Fruit fly (Drosophila melanogaster): ENCODE results near the gene mtTFB1.

Gene mtTFB1

dm6 chr3L:11696294-11697116 is 12.3 kb upstream of the mtTFB1 start, which contains the start of gene Dph1 (continued):
- no peak for TF ChIP-seq Fer2 (tag; optimal IDR thresholded peaks at IDR 0.05)
- peak; percentile 85; the same call in 1 of the 2 replicates for TF ChIP-seq NFAT (GFP tag; IDR thresholded peaks at IDR 0.05)
- TF ChIP-seq sug (tag; optimal IDR thresholded peaks at IDR 0.05), result peak; percentile 54
- peak; percentile 74 for TF ChIP-seq HLH54F (GFP tag; optimal IDR thresholded peaks at IDR 0.05)
- TF ChIP-seq Sry-δ (GFP tag; optimal IDR thresholded peaks at IDR 0.05), result peak; percentile 23
- TF ChIP-seq sd (tag; optimal IDR thresholded peaks at IDR 0.05), result peak; percentile 81
- peak; percentile 43 for TF ChIP-seq corto (GFP tag; optimal IDR thresholded peaks at IDR 0.05)
- TF ChIP-seq CG8765 (GFP tag; IDR thresholded peaks at IDR 0.05), result peak; percentile 68
- peak; percentile 89 for TF ChIP-seq CG12659 (GFP tag; optimal IDR thresholded peaks at IDR 0.05)
- TF ChIP-seq gcm2 (GFP tag; optimal IDR thresholded peaks at IDR 0.05), result peak; percentile 79
- TF ChIP-seq cato (GFP tag; optimal IDR thresholded peaks at IDR 0.05; ENCODE audit: borderline replicate concordance), result peak; percentile 56
- TF ChIP-seq CG7745 (tag; optimal IDR thresholded peaks at IDR 0.05), result peak; percentile 34
- TF ChIP-seq zfh2 (GFP tag; optimal IDR thresholded peaks at IDR 0.05), result peak; percentile 52
- no peak for TF ChIP-seq yki (optimal IDR thresholded peaks at IDR 0.05)
- TF ChIP-seq Chrac-16 (GFP tag; optimal IDR thresholded peaks at IDR 0.05), result peak; percentile 82
- TF ChIP-seq CoRest (tag; optimal IDR thresholded peaks at IDR 0.05), result peak; percentile 77
- TF ChIP-seq Ada2b (GFP tag; IDR thresholded peaks at IDR 0.05), result peak; percentile 85
- TF ChIP-seq abd-A (tag; optimal IDR thresholded peaks at IDR 0.05), result peak; percentile 30
- peak; percentile 57 for TF ChIP-seq CG33213 (GFP tag; optimal IDR thresholded peaks at IDR 0.05)
- TF ChIP-seq ATbp (GFP tag; optimal IDR thresholded peaks at IDR 0.05), result peak; percentile 88
- peak; percentile 45 for TF ChIP-seq sna (GFP tag; IDR thresholded peaks at IDR 0.05; ENCODE audit: partially characterized antibody)
- peak; percentile 8 for TF ChIP-seq gfzf (GFP tag; optimal IDR thresholded peaks at IDR 0.05)
- peak; percentile 42 for TF ChIP-seq CG18764 (GFP tag; optimal IDR thresholded peaks at IDR 0.05)
- TF ChIP-seq CG12104 (GFP tag; optimal IDR thresholded peaks at IDR 0.05), result peak; percentile 80
- TF ChIP-seq Lhr (GFP tag; optimal IDR thresholded peaks at IDR 0.05), result peak; percentile 14
- TF ChIP-seq CG16779 (GFP tag; IDR thresholded peaks at IDR 0.05), result peak; percentile 68
- peak; percentile 55 for TF ChIP-seq fu2 (GFP tag; optimal IDR thresholded peaks at IDR 0.05)
- peak; percentile 81 for TF ChIP-seq CG9437 (GFP tag; optimal IDR thresholded peaks at IDR 0.05)
- TF ChIP-seq kah (GFP tag; optimal IDR thresholded peaks at IDR 0.05), result peak; percentile 5
- TF ChIP-seq CG12769 (tag; optimal IDR thresholded peaks at IDR 0.05), result peak; percentile 90
- TF ChIP-seq CG11093 (GFP tag; IDR thresholded peaks at IDR 0.05), result no peak; the same call in 2 of the 3 replicates
- TF ChIP-seq row (GFP tag; IDR thresholded peaks at IDR 0.05), result peak; percentile 85
- peak; percentile 75 for TF ChIP-seq CG5953 (GFP tag; IDR thresholded peaks at IDR 0.05)
- TF ChIP-seq CG11696 (GFP tag; IDR thresholded peaks at IDR 0.05), result peak; percentile 67
- TF ChIP-seq vfl (GFP tag; optimal IDR thresholded peaks at IDR 0.05), result peak; percentile 22
- peak; percentile 2 for TF ChIP-seq sima (GFP tag; optimal IDR thresholded peaks at IDR 0.05)
- TF ChIP-seq CG32767 (GFP tag; IDR thresholded peaks at IDR 0.05), result peak; percentile 86
- no peak for TF ChIP-seq vnd (GFP tag; IDR thresholded peaks at IDR 0.05; ENCODE audit: partially characterized antibody)
- peak; percentile 61 for TF ChIP-seq peb (GFP tag; IDR thresholded peaks at IDR 0.05)
- TF ChIP-seq Jarid2 (GFP tag; optimal IDR thresholded peaks at IDR 0.05), result peak; percentile 72
- TF ChIP-seq Antp (GFP tag; optimal IDR thresholded peaks at IDR 0.05), result peak; percentile 89
- TF ChIP-seq lbe (GFP tag; optimal IDR thresholded peaks at IDR 0.05), result peak; percentile 74
- peak; percentile 77; the same call in 1 of the 2 replicates for TF ChIP-seq ranshi (GFP tag; IDR thresholded peaks at IDR 0.05)
- TF ChIP-seq aop (GFP tag; IDR thresholded peaks at IDR 0.05), result peak; percentile 53; the same call in 1 of the 2 replicates
- peak; percentile 62 for TF ChIP-seq stwl (tag; optimal IDR thresholded peaks at IDR 0.05)
- TF ChIP-seq CG9797 (GFP tag; optimal IDR thresholded peaks at IDR 0.05), result peak; percentile 40
- peak; percentile 68 for TF ChIP-seq CG17568 (GFP tag; optimal IDR thresholded peaks at IDR 0.05)
- TF ChIP-seq Hr3 (GFP tag; optimal IDR thresholded peaks at IDR 0.05), result peak; percentile 65
- TF ChIP-seq dm (GFP tag; optimal IDR thresholded peaks at IDR 0.05), result peak; percentile 88

Measured in whole organism, embryonic.